Worm (Caenorhabditis elegans) whole organism, dauer: Measurements from ENCODE around the gene T24D3.2.

ENCODE experiments used
- unc-62 ChIP-seq: sonication (generic microtip); optimal IDR thresholded peaks from 2 replicates; lab custom pipeline; 2017; ENCODE audit warnings: missing biosample characterization, missing genetic modification reagents, missing genetic modification characterization

T24D3.2 gene

DNA sequence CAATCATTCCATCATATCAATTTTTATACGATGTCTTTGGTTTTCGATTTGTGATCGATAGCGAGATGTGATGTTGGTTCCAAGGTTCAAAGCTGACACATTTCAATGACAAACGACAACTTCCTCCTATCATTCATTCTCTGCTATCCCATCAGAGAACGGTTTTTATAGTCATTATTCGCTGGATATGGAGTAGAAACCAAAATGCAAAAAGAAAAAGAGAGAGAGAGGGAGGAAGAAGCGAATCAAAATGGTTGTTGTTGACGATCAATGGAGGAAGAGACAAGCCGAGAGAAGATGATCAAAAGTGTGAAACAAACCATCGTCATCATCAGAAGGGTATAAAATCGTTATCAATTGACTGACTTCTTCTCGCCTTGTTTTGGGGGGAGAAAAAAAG, at the start of gene T24D3.2:
Gene T24D3.2, plus strand, starts transcription at position 304 of the 400 bp plus-strand sequence.
- TF ChIP-seq unc-62 (GFP tag; lab: Kevin White, UChicago): no peak

ce11 chrX:12375783-12376182, 49.7 kb upstream of the T24D3.2 start:
- no peak for TF ChIP-seq unc-62 (GFP tag; lab: Kevin White, UChicago)

DNA sequence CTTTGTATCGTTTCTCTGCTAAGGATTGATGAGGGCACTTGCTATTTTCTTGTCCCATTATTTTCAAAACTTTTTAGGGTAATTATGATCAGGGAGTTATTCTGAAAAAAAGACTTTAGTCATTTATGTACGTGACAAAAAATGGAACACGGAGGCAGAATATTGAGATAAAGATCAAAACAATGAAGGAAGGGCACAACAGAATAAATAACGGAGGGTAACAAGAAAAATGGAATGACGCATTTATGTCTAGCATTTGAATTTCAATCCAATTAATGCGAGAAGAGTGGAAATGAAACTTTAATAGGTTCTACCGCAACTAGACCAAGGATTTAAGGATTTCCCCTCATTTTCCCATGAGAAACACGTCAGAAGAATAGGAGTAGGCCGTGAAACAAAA, 47.2 kb upstream of the T24D3.2 start, which contains the start of gene glb-13:
Gene glb-13, minus strand, starts transcription at position 101 of the 400 bp plus-strand sequence.
- no peak for TF ChIP-seq unc-62 (GFP tag; lab: Kevin White, UChicago)

DNA sequence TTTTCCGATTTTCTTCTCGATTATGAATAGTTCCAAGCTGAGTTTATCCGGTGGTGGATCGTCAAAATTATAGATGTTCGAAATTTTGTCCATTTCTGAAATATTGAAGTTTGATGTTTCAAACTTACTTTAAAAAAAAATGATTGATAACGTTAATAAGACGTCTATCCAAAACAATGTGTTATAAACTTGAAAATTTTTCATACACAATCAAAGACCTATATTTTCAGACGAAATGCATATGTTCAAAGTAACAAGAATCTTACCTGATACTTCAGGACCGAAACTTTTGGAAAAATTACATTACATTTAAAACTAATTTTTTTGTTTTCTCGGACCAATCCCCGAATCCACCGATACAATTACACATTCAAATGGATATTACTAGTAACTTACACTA, 34.1 kb upstream of the T24D3.2 start, which contains the start of gene nekl-3:
Gene nekl-3, minus strand, starts transcription at position 101 of the 400 bp plus-strand sequence.
- no peak for TF ChIP-seq unc-62 (GFP tag; lab: Kevin White, UChicago)

- no peak for TF ChIP-seq unc-62 (GFP tag; lab: Kevin White, UChicago)
These were observed 31.7 kb upstream of the T24D3.2 start, which contains the start of gene F17E5.2 for ce11 chrX:12393786-12394308. F17E5.2 (plus strand) TSS chrX:12394258.

DNA sequence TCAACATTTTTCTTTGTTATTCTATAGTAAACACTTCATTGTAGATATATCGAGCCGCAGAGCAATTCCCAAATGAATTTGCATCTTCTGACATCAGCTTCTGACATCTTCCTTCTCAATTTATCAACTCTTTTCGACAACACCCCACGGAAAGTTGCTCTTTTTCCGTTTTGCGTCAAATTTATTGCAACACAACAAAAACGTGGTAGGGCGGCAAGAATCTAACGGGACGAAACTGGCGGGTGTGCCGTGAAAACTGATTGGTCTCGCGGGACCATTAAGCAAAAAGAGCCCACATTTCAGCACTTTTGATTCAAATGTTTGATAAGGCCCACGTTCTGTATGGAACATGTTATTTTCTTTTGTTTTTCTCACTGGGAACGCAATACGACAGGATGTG, 20.8 kb upstream of the T24D3.2 start:
- TF ChIP-seq unc-62 (GFP tag; lab: Kevin White, UChicago): no peak

DNA sequence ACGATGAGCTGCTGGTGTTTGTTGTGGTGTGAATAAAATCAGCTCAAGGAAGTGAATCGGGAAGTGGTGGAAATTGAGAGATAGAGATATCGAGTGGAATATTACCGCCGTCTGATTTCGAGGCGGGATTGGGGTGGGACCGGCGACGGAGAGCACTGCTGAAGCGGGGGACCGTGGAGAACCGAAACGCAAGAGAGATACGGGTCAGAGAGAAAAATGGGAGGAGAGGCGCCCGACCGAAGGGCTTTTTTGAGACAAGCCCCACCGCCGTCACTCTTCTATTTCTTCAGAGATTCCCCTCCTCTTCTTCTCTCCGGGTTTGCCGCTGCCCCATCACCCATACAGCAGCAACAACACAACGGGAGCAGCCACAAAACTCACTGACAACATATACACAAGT, 19.5 kb upstream of the T24D3.2 start:
- no peak for TF ChIP-seq unc-62 (GFP tag; lab: Kevin White, UChicago)

DNA sequence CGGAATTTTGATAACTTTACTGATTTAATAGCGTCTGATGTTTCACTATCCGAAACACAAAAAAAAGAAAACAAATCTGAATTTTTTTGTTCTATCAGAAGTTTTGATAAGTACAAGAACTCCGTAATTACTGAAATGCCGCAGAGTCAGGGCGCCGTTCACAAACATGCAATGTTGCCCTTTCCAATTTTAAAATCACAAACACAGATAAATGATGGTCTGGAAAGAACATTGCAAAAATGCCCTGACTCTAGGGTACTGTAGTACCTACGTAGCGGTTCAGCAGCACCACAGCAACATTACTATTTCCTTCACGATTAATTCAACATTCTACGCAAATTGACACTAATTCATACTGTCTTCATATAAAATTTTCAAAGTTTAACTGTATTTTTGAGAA, 18.9 kb upstream of the T24D3.2 start:
- no peak for TF ChIP-seq unc-62 (GFP tag; lab: Kevin White, UChicago)

ce11 chrX:12407297-12407696, 18.2 kb upstream of the T24D3.2 start:
- no peak for TF ChIP-seq unc-62 (GFP tag; lab: Kevin White, UChicago)

ce11 chrX:12413941-12414340, 11.6 kb upstream of the T24D3.2 start, which contains the start of gene lin-2:
lin-2 (minus strand) TSS chrX:12414041.
- TF ChIP-seq unc-62 (GFP tag; lab: Kevin White, UChicago): no peak

ce11 chrX:12415832-12416231, 9.7 kb upstream of the T24D3.2 start:
- no peak for TF ChIP-seq unc-62 (GFP tag; lab: Kevin White, UChicago)

DNA sequence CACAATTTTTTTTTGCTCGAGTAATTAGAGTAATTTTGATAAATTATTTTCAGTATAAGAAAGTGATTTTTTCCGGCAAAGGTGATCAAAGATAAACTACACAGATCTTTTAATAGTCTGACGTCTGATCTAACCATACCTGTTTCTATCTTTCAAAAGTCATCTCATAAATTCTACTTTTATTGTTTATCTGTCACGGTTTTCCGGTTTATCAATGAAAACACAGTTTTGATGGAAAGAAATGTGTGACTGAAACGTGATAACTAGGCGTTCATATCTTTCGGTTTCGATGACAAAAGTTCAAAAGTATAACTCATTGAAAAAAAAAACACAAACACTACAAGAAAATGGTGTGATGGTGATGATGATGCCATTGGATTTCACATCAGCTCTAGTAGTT, 3.0 kb upstream of the T24D3.2 start:
- no peak for TF ChIP-seq unc-62 (GFP tag; lab: Kevin White, UChicago)

DNA sequence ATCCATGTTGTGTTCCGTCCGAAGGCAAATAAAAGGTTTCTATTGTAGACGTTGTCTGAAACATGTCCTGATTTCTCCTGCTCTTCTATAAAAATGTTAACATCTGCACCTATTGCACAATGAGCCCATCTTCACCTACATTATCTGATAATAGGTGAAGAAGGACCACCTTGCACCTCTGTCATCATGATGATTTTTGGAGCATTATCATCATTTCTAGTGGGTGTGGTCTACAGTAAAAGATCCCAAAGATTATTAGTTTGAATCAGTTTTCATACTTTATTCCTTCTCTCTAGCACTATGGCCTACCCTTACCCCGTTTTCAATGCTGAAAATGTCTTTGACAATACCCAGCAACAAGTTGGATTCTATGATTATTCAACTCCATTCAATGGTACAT, 4.8 kb downstream of the T24D3.2 start, which contains the start of gene med-1:
Gene med-1, plus strand, starts transcription at position 301 of the 400 bp plus-strand sequence.
- no peak for TF ChIP-seq unc-62 (GFP tag; lab: Kevin White, UChicago)

DNA sequence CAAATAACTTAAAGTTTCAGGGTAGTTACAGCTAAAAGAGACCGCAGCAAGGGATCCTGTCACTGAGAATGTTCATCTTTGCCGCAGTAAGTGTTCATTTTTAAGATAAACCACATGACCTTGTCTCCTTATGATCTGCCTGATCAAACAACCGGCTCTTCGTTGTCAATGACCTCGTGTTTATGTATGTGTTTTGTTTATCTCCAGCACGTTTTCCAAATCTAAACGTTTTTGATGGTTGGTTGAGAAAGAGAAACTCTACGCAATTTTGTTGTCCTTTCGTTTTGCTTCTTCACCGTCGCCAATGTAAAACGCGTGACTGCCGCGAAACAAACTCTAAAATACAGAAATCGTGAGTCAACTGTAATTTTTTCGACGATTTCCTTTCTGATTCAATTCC, 8.6 kb downstream of the T24D3.2 start, which contains the start of gene tsct-1:
Gene tsct-1, plus strand, starts transcription at position 12 of the 400 bp plus-strand sequence.
- TF ChIP-seq unc-62 (GFP tag; lab: Kevin White, UChicago): no peak

- TF ChIP-seq unc-62 (GFP tag; lab: Kevin White, UChicago): no peak
These were observed 9.7 kb downstream of the T24D3.2 start for ce11 chrX:12435246-12435645.

DNA sequence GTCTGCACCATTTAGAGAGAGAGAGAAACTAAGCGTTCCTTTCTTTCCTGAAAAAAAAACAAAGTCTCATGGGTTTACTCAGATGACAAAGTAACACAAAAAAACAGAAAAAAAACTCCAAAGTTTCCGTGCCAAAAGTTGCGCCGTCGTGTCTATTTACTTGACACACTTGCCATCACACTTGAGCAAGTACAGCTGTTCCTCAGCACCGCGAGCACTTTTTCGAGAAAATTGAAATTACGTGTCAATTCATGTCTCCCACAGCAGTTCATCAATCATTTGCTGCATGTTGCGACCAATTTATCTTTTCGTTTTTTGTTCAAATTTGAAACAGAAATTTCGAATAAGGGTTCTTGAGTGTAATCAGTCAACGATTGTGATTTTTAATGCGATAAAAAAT, 11.0 kb downstream of the T24D3.2 start:
- no peak for TF ChIP-seq unc-62 (GFP tag; lab: Kevin White, UChicago)

ce11 chrX:12438266-12438665, 12.7 kb downstream of the T24D3.2 start:
- no peak for TF ChIP-seq unc-62 (GFP tag; lab: Kevin White, UChicago)
